Worm (Caenorhabditis elegans): ENCODE data around the gene oac-21.

DNA sequence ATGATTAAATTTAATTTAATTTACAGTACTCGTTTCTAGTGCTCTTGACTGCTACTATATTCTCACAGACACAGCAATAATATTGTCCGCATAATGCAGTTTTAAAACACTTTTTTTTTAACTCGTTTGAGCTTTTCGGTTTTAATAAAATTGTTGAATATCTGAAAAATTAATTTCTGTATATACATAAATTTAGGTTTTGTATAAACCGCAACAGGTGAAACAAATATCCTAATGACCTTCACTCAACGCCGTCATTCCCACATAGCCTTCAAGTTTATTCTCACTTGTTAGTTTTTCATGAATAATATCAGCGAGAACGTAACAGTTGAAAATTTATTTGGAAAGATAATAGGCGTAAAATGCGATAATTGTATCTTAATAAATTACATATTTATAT lies 30.4 kb downstream of the oac-21 start, which contains the start of gene srz-19:
- TF ChIP-seq ceh-45 (GFP tag; IDR thresholded peaks at IDR 0.05) = no peak
- TF ChIP-seq pag-3 (tag; optimal IDR thresholded peaks at IDR 0.05; ENCODE audit: borderline replicate concordance) = no peak
